Comparison of ENCODE assay signal across 4 worm cellular contexts in genomic region chrII:7363990-7364455, ce11.
TF ChIP-seq lines count a peak whose summit lies in the region.

Gene msra-1 (minus strand): TSS chrII:7364040.

TF ChIP-seq in whole organism, L1 larva, 84 proteins besides CTCF, POLR2A, EP300 and RAD21 (continued from another document and continues in another):
- TF ChIP-seq elt-3 (tag; optimal IDR thresholded peaks at IDR 0.05; lab: Kevin White, UChicago) (no peak), egl-13 (tag; optimal IDR thresholded peaks at IDR 0.05; lab: Kevin White, UChicago) (no peak), hlh-4 (tag; optimal IDR thresholded peaks at IDR 0.05; lab: Kevin White, UChicago) (no peak), lin-15B (tag; optimal IDR thresholded peaks at IDR 0.05; lab: Kevin White, UChicago) (no peak), ztf-11 (tag; optimal IDR thresholded peaks at IDR 0.05; lab: Kevin White, UChicago) (no peak), rnt-1 (tag; optimal IDR thresholded peaks at IDR 0.05; lab: Kevin White, UChicago) (peak; percentile 40), tlp-1 (tag; optimal IDR thresholded peaks at IDR 0.05; lab: Kevin White, UChicago) (no peak), lin-14 (GFP tag; optimal IDR thresholded peaks at IDR 0.05; lab: Kevin White, UChicago) (peak; percentile 49), xbp-1 (tag; optimal IDR thresholded peaks at IDR 0.05; lab: Kevin White, UChicago) (peak; percentile 21), lin-39 (tag; optimal IDR thresholded peaks at IDR 0.05; lab: Kevin White, UChicago) (no peak), nhr-85 (tag; lab: Kevin White, UChicago) (no peak), unc-98 (GFP tag; IDR thresholded peaks at IDR 0.05; lab: Robert Waterston, UW) (no peak), nhr-47 (tag; optimal IDR thresholded peaks at IDR 0.05; lab: Kevin White, UChicago) (no peak), hlh-17 (GFP tag; optimal IDR thresholded peaks at IDR 0.05; lab: Kevin White, UChicago; ENCODE audit: borderline replicate concordance) (no peak), pag-3 (tag; optimal IDR thresholded peaks at IDR 0.05; lab: Kevin White, UChicago; ENCODE audit: borderline replicate concordance, insufficient read depth) (peak; percentile 9), isw-1 (GFP tag; IDR thresholded peaks at IDR 0.05; lab: Robert Waterston, UW) (no peak), swsn-7 (tag; optimal IDR thresholded peaks at IDR 0.05; lab: Kevin White, UChicago) (no peak), nhr-76 (tag; optimal IDR thresholded peaks at IDR 0.05; lab: Kevin White, UChicago) (no peak), F16B12.6 (tag; optimal IDR thresholded peaks at IDR 0.05; lab: Kevin White, UChicago) (no peak), C16A3.4 (tag; optimal IDR thresholded peaks at IDR 0.05; lab: Kevin White, UChicago) (no peak), nhr-237 (tag; optimal IDR thresholded peaks at IDR 0.05; lab: Kevin White, UChicago) (no peak), irx-1 (tag; optimal IDR thresholded peaks at IDR 0.05; lab: Kevin White, UChicago) (no peak), elt-2 (tag; optimal IDR thresholded peaks at IDR 0.05; lab: Kevin White, UChicago) (peak; percentile 38), alr-1 (tag; optimal IDR thresholded peaks at IDR 0.05; lab: Kevin White, UChicago; ENCODE audit: borderline replicate concordance) (no peak), hpl-2 (GFP tag; optimal IDR thresholded peaks at IDR 0.05; lab: Kevin White, UChicago) (no peak), fos-1 (tag; optimal IDR thresholded peaks at IDR 0.05; lab: Kevin White, UChicago) (no peak), sptf-1 (tag; optimal IDR thresholded peaks at IDR 0.05; lab: Kevin White, UChicago) (no peak), mef-2 (tag; optimal IDR thresholded peaks at IDR 0.05; lab: Kevin White, UChicago) (no peak), Y116A8C.19 (tag; optimal IDR thresholded peaks at IDR 0.05; lab: Kevin White, UChicago; ENCODE audit: borderline replicate concordance) (no peak), C34B4.2 (tag; optimal IDR thresholded peaks at IDR 0.05; lab: Kevin White, UChicago) (no peak), efl-1 (optimal IDR thresholded peaks at IDR 0.05; lab: Kevin White, UChicago) (peak; percentile 11 to 38), efl-1 (GFP tag; optimal IDR thresholded peaks at IDR 0.05 in 1 of 2; lab: Kevin White, UChicago) (peak in 1 of 2 experiments; percentile 78), aly-2 (tag; optimal IDR thresholded peaks at IDR 0.05; lab: Kevin White, UChicago) (no peak), ceh-82 (tag; optimal IDR thresholded peaks at IDR 0.05; lab: Kevin White, UChicago) (no peak)

TF ChIP-seq in whole organism, L2 larva, 48 proteins besides CTCF, POLR2A, EP300 and RAD21 (continued from another document):
- peak; percentile 63 for TF ChIP-seq C34F6.9 (tag; optimal IDR thresholded peaks at IDR 0.05; lab: Kevin White, UChicago)
- no peak for TF ChIP-seq nhr-6 (tag; optimal IDR thresholded peaks at IDR 0.05; lab: Kevin White, UChicago)

TF ChIP-seq in whole organism, L3 larva, 47 proteins besides CTCF, POLR2A, EP300 and RAD21 (continued from another document):
- TF ChIP-seq pha-4 (tag; optimal IDR thresholded peaks at IDR 0.05; lab: Kevin White, UChicago) (peak; percentile 32), R02D3.7 (tag; optimal IDR thresholded peaks at IDR 0.05; lab: Kevin White, UChicago) (no peak), elt-1 (tag; optimal IDR thresholded peaks at IDR 0.05; lab: Kevin White, UChicago) (no peak)

TF ChIP-seq in whole organism, L4 larva, 104 proteins besides CTCF, POLR2A, EP300 and RAD21 (continued from another document):
- TF ChIP-seq dpl-1 (GFP tag; optimal IDR thresholded peaks at IDR 0.05; lab: Kevin White, UChicago) (peak; percentile 28), ama-1 (optimal IDR thresholded peaks at IDR 0.05; lab: Kevin White, UChicago) (no peak), tra-1 (GFP tag; IDR thresholded peaks at IDR 0.05; lab: Robert Waterston, UW) (no peak), nhr-11 (tag; optimal IDR thresholded peaks at IDR 0.05; lab: Kevin White, UChicago) (peak; percentile 26), dmd-6 (GFP tag; IDR thresholded peaks at IDR 0.05; lab: Robert Waterston, UW) (peak; percentile 85), F10B5.3 (tag; optimal IDR thresholded peaks at IDR 0.05; lab: Kevin White, UChicago) (no peak), mdl-1 (tag; optimal IDR thresholded peaks at IDR 0.05; lab: Kevin White, UChicago) (peak in 1 of 2 experiments; percentile 66), ztf-7 (tag; optimal IDR thresholded peaks at IDR 0.05; lab: Kevin White, UChicago) (peak; percentile 1), jun-1 (tag; optimal IDR thresholded peaks at IDR 0.05; lab: Kevin White, UChicago) (no peak), mxl-3 (GFP tag; optimal IDR thresholded peaks at IDR 0.05; lab: Kevin White, UChicago) (peak; percentile 81), lir-3 (tag; optimal IDR thresholded peaks at IDR 0.05; lab: Kevin White, UChicago) (no peak), nhr-42 (GFP tag; IDR thresholded peaks at IDR 0.05; lab: Robert Waterston, UW) (no peak), hlh-11 (tag; optimal IDR thresholded peaks at IDR 0.05; lab: Kevin White, UChicago) (peak; percentile 82), madf-5 (GFP tag; IDR thresholded peaks at IDR 0.05; lab: Robert Waterston, UW) (no peak), nhr-28 (tag; optimal IDR thresholded peaks at IDR 0.05; lab: Kevin White, UChicago) (peak; percentile 75), cey-2 (tag; optimal IDR thresholded peaks at IDR 0.05; lab: Kevin White, UChicago; ENCODE audit: borderline replicate concordance, insufficient read depth) (peak; percentile 8), unc-62 (GFP tag; optimal IDR thresholded peaks at IDR 0.05 in 1 of 2; lab: Kevin White, UChicago) (peak in 1 of 2 experiments; percentile 35), unc-62 (tag; optimal IDR thresholded peaks at IDR 0.05; lab: Kevin White, UChicago) (no peak), php-3 (GFP tag; IDR thresholded peaks at IDR 0.05; lab: Robert Waterston, UW) (no peak; the same call in 1 of the 2 replicates), arid-1 (GFP tag; conservative IDR thresholded peaks at IDR 0.05; lab: Robert Waterston, UW) (no peak), R02D3.7 (tag; optimal IDR thresholded peaks at IDR 0.05; lab: Kevin White, UChicago) (no peak), tag-97 (GFP tag; IDR thresholded peaks at IDR 0.05; lab: Robert Waterston, UW) (no peak), daf-12 (tag; optimal IDR thresholded peaks at IDR 0.05; lab: Kevin White, UChicago) (no peak), spr-3 (GFP tag; optimal IDR thresholded peaks at IDR 0.05; lab: Kevin White, UChicago) (no peak), T26A8.4 (GFP tag; IDR thresholded peaks at IDR 0.05; lab: Robert Waterston, UW) (no peak), aly-2 (tag; optimal IDR thresholded peaks at IDR 0.05; lab: Kevin White, UChicago) (no peak), sdz-12 (GFP tag; optimal IDR thresholded peaks at IDR 0.05; lab: Kevin White, UChicago) (no peak), hif-1 (tag; optimal IDR thresholded peaks at IDR 0.05; lab: Kevin White, UChicago) (peak in 1 of 2 experiments; percentile 49), mxl-2 (GFP tag; conservative IDR thresholded peaks at IDR 0.05; lab: Robert Waterston, UW) (no peak), hlh-30 (tag; optimal IDR thresholded peaks at IDR 0.05; lab: Kevin White, UChicago; ENCODE audit: insufficient read depth) (peak; percentile 56), F26F4.8 (GFP tag; conservative IDR thresholded peaks at IDR 0.05; lab: Robert Waterston, UW) (no peak), vab-7 (GFP tag; IDR thresholded peaks at IDR 0.05; lab: Robert Waterston, UW) (no peak), mes-2 (tag; optimal IDR thresholded peaks at IDR 0.05; lab: Kevin White, UChicago; ENCODE audit: poor library complexity, severe bottlenecking) (peak; percentile 68), lin-13 (GFP tag; optimal IDR thresholded peaks at IDR 0.05; lab: Kevin White, UChicago) (no peak), T20F7.1 (GFP tag; optimal IDR thresholded peaks at IDR 0.05; lab: Kevin White, UChicago) (peak; percentile 54), pqm-1 (tag; optimal IDR thresholded peaks at IDR 0.05; lab: Kevin White, UChicago) (peak; percentile 20), zfp-3 (GFP tag; conservative IDR thresholded peaks at IDR 0.05; lab: Robert Waterston, UW) (no peak), nhr-48 (tag; optimal IDR thresholded peaks at IDR 0.05; lab: Kevin White, UChicago) (peak; percentile 59), daf-16 (GFP tag; optimal IDR thresholded peaks at IDR 0.05; lab: Kevin White, UChicago) (no peak), daf-16 (tag; optimal IDR thresholded peaks at IDR 0.05; lab: Kevin White, UChicago) (peak; percentile 74), nhr-10 (tag; optimal IDR thresholded peaks at IDR 0.05; lab: Kevin White, UChicago) (no peak), daf-8 (GFP tag; IDR thresholded peaks at IDR 0.05; lab: Robert Waterston, UW) (no peak), mep-1 (tag; optimal IDR thresholded peaks at IDR 0.05; lab: Kevin White, UChicago) (peak; percentile 62), dve-1 (tag; optimal IDR thresholded peaks at IDR 0.05; lab: Kevin White, UChicago; ENCODE audit: insufficient read depth) (peak; percentile 78), snpc-4 (tag; optimal IDR thresholded peaks at IDR 0.05; lab: Kevin White, UChicago) (no peak), F44E2.7 (GFP tag; IDR thresholded peaks at IDR 0.05; lab: Robert Waterston, UW) (no peak), nhr-237 (tag; optimal IDR thresholded peaks at IDR 0.05; lab: Kevin White, UChicago) (no peak), duxl-1 (tag; optimal IDR thresholded peaks at IDR 0.05; lab: Kevin White, UChicago; ENCODE audit: poor library complexity) (no peak)
